Fruit fly (Drosophila melanogaster): ENCODE data around the gene CG17129.
A peak's percentile ranks its signal among the peaks of the same experiment; 100 is the strongest.

Gene CG17129

dm6 chr3L:642146-642864, 37.8 kb downstream of the CG17129 start (continued):
- TF ChIP-seq bab2 (GFP tag; optimal IDR thresholded peaks at IDR 0.05) (no peak), CG5180 (GFP tag; optimal IDR thresholded peaks at IDR 0.05) (peak; percentile 5), tap (tag; optimal IDR thresholded peaks at IDR 0.05) (peak; percentile 51), CG8388 (GFP tag; optimal IDR thresholded peaks at IDR 0.05) (peak; percentile 76), Rfx (GFP tag; IDR thresholded peaks at IDR 0.05) (peak; percentile 42; the same call in 1 of the 2 replicates), zen (tag; optimal IDR thresholded peaks at IDR 0.05) (peak; percentile 3), peb (GFP tag; IDR thresholded peaks at IDR 0.05) (0 out of 2 replicates have a peak, but pooled peaks have one; percentile 5), CG1647 (GFP tag; optimal IDR thresholded peaks at IDR 0.05) (no peak), NC2α (GFP tag; optimal IDR thresholded peaks at IDR 0.05) (no peak), CG31365 (tag; optimal IDR thresholded peaks at IDR 0.05) (no peak), Meics (GFP tag; optimal IDR thresholded peaks at IDR 0.05) (peak; percentile 62), CG12659 (GFP tag; optimal IDR thresholded peaks at IDR 0.05) (peak; percentile 55), chn (GFP tag; optimal IDR thresholded peaks at IDR 0.05) (no peak), dmrt11E (tag; optimal IDR thresholded peaks at IDR 0.05) (peak; percentile 72), CG3847 (GFP tag; IDR thresholded peaks at IDR 0.05) (no peak), CG11247 (GFP tag; IDR thresholded peaks at IDR 0.05) (no peak), CG30403 (GFP tag; optimal IDR thresholded peaks at IDR 0.05) (peak; percentile 69), CG11398 (GFP tag; optimal IDR thresholded peaks at IDR 0.05) (no peak), fd96Cb (tag; optimal IDR thresholded peaks at IDR 0.05) (peak; percentile 67), CG12155 (GFP tag; optimal IDR thresholded peaks at IDR 0.05) (peak; percentile 29), CG10366 (GFP tag; IDR thresholded peaks at IDR 0.05) (peak; percentile 52)

dm6 chr3L:641436-641835, 38.7 kb downstream of the CG17129 start:
- TF ChIP-seq NFAT (GFP tag; IDR thresholded peaks at IDR 0.05) (0 out of 2 replicates have a peak, but pooled peaks have one; percentile 6), Nf-YA (GFP tag; IDR thresholded peaks at IDR 0.05) (no peak), oc (tag; optimal IDR thresholded peaks at IDR 0.05) (no peak), CG12236 (GFP tag; optimal IDR thresholded peaks at IDR 0.05) (no peak), onecut (GFP tag; IDR thresholded peaks at IDR 0.05) (no peak), HmgZ (tag; optimal IDR thresholded peaks at IDR 0.05) (no peak), B-H1 (GFP tag; IDR thresholded peaks at IDR 0.05) (no peak), CG7963 (GFP tag; IDR thresholded peaks at IDR 0.05; ENCODE audit: partially characterized antibody) (no peak), Optix (GFP tag; IDR thresholded peaks at IDR 0.05) (peak; percentile 34; the same call in 1 of the 3 replicates), CG5245 (GFP tag; optimal IDR thresholded peaks at IDR 0.05) (peak; percentile 20), CG10959 (GFP tag; IDR thresholded peaks at IDR 0.05) (no peak), Mes4 (GFP tag; optimal IDR thresholded peaks at IDR 0.05) (no peak), CG13296 (GFP tag; optimal IDR thresholded peaks at IDR 0.05) (no peak), CG11504 (tag; optimal IDR thresholded peaks at IDR 0.05) (no peak), NC2α (GFP tag; optimal IDR thresholded peaks at IDR 0.05) (no peak), CG8478 (optimal IDR thresholded peaks at IDR 0.05) (no peak), CG18599 (GFP tag; optimal IDR thresholded peaks at IDR 0.05) (peak; percentile 8), grau (tag; optimal IDR thresholded peaks at IDR 0.05) (no peak), CG6683 (GFP tag; optimal IDR thresholded peaks at IDR 0.05) (no peak), ken (GFP tag; IDR thresholded peaks at IDR 0.05) (0 out of 3 replicates have a peak, but pooled peaks have one; percentile 19), jumu (GFP tag; optimal IDR thresholded peaks at IDR 0.05) (no peak), HLH54F (GFP tag; optimal IDR thresholded peaks at IDR 0.05) (no peak), sens (GFP tag) (peak; percentile 56), Sry-β (GFP tag; optimal IDR thresholded peaks at IDR 0.05) (no peak), lbe (GFP tag; optimal IDR thresholded peaks at IDR 0.05) (no peak), CG16815 (GFP tag; optimal IDR thresholded peaks at IDR 0.05) (no peak), cwo (GFP tag; optimal IDR thresholded peaks at IDR 0.05) (no peak), CG8388 (GFP tag; optimal IDR thresholded peaks at IDR 0.05) (no peak), disco-r (GFP tag; optimal IDR thresholded peaks at IDR 0.05) (no peak), sob (GFP tag; IDR thresholded peaks at IDR 0.05) (peak; percentile 34; the same call in 1 of the 2 replicates), Atf6 (GFP tag; IDR thresholded peaks at IDR 0.05) (0 out of 2 replicates have a peak, but pooled peaks have one; percentile 17)
